Worm (Caenorhabditis elegans): Measurements from ENCODE around the gene T05A8.7.

- TF ChIP-seq sup-37 (GFP tag; optimal IDR thresholded peaks at IDR 0.05) (no peak), tbx-2 (tag; optimal IDR thresholded peaks at IDR 0.05) (no peak), ztf-11 (tag; optimal IDR thresholded peaks at IDR 0.05) (no peak), fos-1 (tag; optimal IDR thresholded peaks at IDR 0.05) (no peak), skn-1 (tag; optimal IDR thresholded peaks at IDR 0.05) (no peak), mep-1 (tag; optimal IDR thresholded peaks at IDR 0.05) (no peak), zag-1 (tag; optimal IDR thresholded peaks at IDR 0.05) (no peak), ceh-82 (tag; optimal IDR thresholded peaks at IDR 0.05) (no peak), jun-1 (tag; optimal IDR thresholded peaks at IDR 0.05) (no peak)
These were observed 34.3 kb downstream of the T05A8.7 start, which contains the start of gene Y47G7B.2 for ce11 chrII:2707872-2708271.

Data from whole organism, L1 larva.